Fruit fly (Drosophila melanogaster) whole organism, wandering third instar larva: ENCODE results near the gene mRpS33.

Source experiments
- Abd-B ChIP-seq: fragments of >200 bp; optimal IDR thresholded peaks from 2 replicates; lab custom pipeline; 2017; ENCODE audit warnings: missing biosample characterization, missing genetic modification characterization
- CG32264 ChIP-seq: fragments of 200-800 bp; sonication (Bioruptor generic); optimal IDR thresholded peaks from 2 replicates; lab custom pipeline; 2016; ENCODE audit warnings: missing biosample characterization, missing genetic modification characterization
- CG9705 ChIP-seq: fragments of 200-800 bp; sonication (Bioruptor generic); optimal IDR thresholded peaks from 2 replicates; lab custom pipeline; 2018; ENCODE audit warnings: missing biosample characterization, mild to moderate bottlenecking, missing genetic modification characterization
- CrebA ChIP-seq: fragments of 200-800 bp; sonication (Bioruptor generic); optimal IDR thresholded peaks from 2 replicates; lab custom pipeline; 2016; ENCODE audit warnings: missing biosample characterization, mild to moderate bottlenecking, missing genetic modification characterization, borderline replicate concordance
- Dfd ChIP-seq: fragments of >200 bp; optimal IDR thresholded peaks from 2 replicates; lab custom pipeline; 2017; ENCODE audit warnings: missing biosample characterization, missing genetic modification characterization
- Dif ChIP-seq: fragments of 200-275, 200-300 bp; sonication (Bioruptor generic); optimal IDR thresholded peaks from 2 replicates; lab custom pipeline; 2018; ENCODE audit warnings: missing biosample characterization, missing genetic modification characterization; ENCODE audit not compliant: partially characterized antibody
- GATAd ChIP-seq: sonication (Bioruptor generic); optimal IDR thresholded peaks from 2 replicates; lab custom pipeline; 2016; ENCODE audit warnings: missing biosample characterization, missing genetic modification characterization
- HLH106 ChIP-seq: fragments of 200-800 bp; optimal IDR thresholded peaks from 3 replicates; lab custom pipeline; 2019; ENCODE audit warnings: missing biosample characterization, mild to moderate bottlenecking, missing genetic modification characterization, moderate library complexity
- Hnf4 ChIP-seq: fragments of 200-800 bp; sonication (Bioruptor generic); optimal IDR thresholded peaks from 2 replicates; lab custom pipeline; 2016; ENCODE audit warnings: missing biosample characterization, mild to moderate bottlenecking, missing genetic modification characterization
- Hr78 ChIP-seq: fragments of >200 bp; optimal IDR thresholded peaks from 2 replicates; lab custom pipeline; 2017; ENCODE audit warnings: missing biosample characterization, missing genetic modification characterization
- Hr83 ChIP-seq: fragments of 200-300 bp; sonication (Bioruptor generic); optimal IDR thresholded peaks from 2 replicates; lab custom pipeline; 2016; ENCODE audit warnings: missing biosample characterization, mild to moderate bottlenecking, missing genetic modification characterization, moderate library complexity; ENCODE audit not compliant: poor library complexity, severe bottlenecking
- Jra ChIP-seq: sonication (Bioruptor generic); optimal IDR thresholded peaks from 2 replicates; lab custom pipeline; 2016; ENCODE audit warnings: missing biosample characterization, missing genetic modification characterization
- Mio ChIP-seq: sonication (Bioruptor generic); optimal IDR thresholded peaks from 2 replicates; lab custom pipeline; 2016; ENCODE audit warnings: missing biosample characterization, missing genetic modification characterization
- Myc ChIP-seq: fragments of >200 bp; optimal IDR thresholded peaks from 2 replicates; lab custom pipeline; 2017
- Rel ChIP-seq, 2 experiments: fragments of 200-800 bp; sonication (Bioruptor generic) in 1 of 2; optimal IDR thresholded peaks; 2 replicates in 1 of 2; 3 replicates in 1 of 2; lab custom pipeline; 2016 to 2019; ENCODE audit warnings: mild to moderate bottlenecking in 2 of 2, missing biosample characterization in 2 of 2, missing genetic modification characterization in 2 of 2, moderate library complexity in 1 of 2
- dl ChIP-seq, 2 experiments: fragments of 175-275, 200-275 bp in 1 of 2; fragments of 200-275 bp in 1 of 2; sonication (Bioruptor generic); optimal IDR thresholded peaks; lab custom pipeline; 2018; ENCODE audit warnings: mild to moderate bottlenecking in 2 of 2, missing biosample characterization in 2 of 2, missing genetic modification characterization in 2 of 2, moderate library complexity in 2 of 2; ENCODE audit not compliant: partially characterized antibody in 2 of 2, insufficient read depth in 1 of 2
- dmrt93B ChIP-seq: fragments of 200-800 bp; sonication (Bioruptor generic); optimal IDR thresholded peaks from 2 replicates; lab custom pipeline; 2018; ENCODE audit warnings: missing biosample characterization, mild to moderate bottlenecking, missing genetic modification characterization
- dsf ChIP-seq: sonication (Bioruptor generic); optimal IDR thresholded peaks from 2 replicates; lab custom pipeline; 2016; ENCODE audit warnings: missing biosample characterization, missing genetic modification characterization, borderline replicate concordance
- ey ChIP-seq: fragments of 200-800 bp; sonication (Bioruptor generic); optimal IDR thresholded peaks from 2 replicates; lab custom pipeline; 2016; ENCODE audit warnings: missing biosample characterization, missing genetic modification characterization
- foxo ChIP-seq, 2 experiments: fragments of 200-800 bp; sonication (Bioruptor generic); optimal IDR thresholded peaks; 2 replicates in 1 of 2; 3 replicates in 1 of 2; lab custom pipeline; 2016 to 2017; ENCODE audit warnings: missing biosample characterization in 2 of 2, missing genetic modification characterization in 2 of 2
- fru ChIP-seq: fragments of 200-800 bp; sonication (Bioruptor generic); optimal IDR thresholded peaks from 3 replicates; lab custom pipeline; 2016; ENCODE audit warnings: missing biosample characterization, mild to moderate bottlenecking, missing genetic modification characterization
- h ChIP-seq: fragments of 200-800 bp; sonication (Bioruptor generic); optimal IDR thresholded peaks from 3 replicates; lab custom pipeline; 2016; ENCODE audit warnings: missing biosample characterization, mild to moderate bottlenecking, missing genetic modification characterization
- jim ChIP-seq: fragments of 175-275, 200-325 bp; sonication (Bioruptor generic); optimal IDR thresholded peaks from 2 replicates; lab custom pipeline; 2016; ENCODE audit warnings: missing biosample characterization, mild to moderate bottlenecking, missing genetic modification characterization
- pan ChIP-seq: fragments of >200 bp; optimal IDR thresholded peaks from 2 replicates; lab custom pipeline; 2017
- psq ChIP-seq: fragments of 200-800 bp; sonication (Bioruptor generic); optimal IDR thresholded peaks from 3 replicates; lab custom pipeline; 2017; ENCODE audit warnings: missing biosample characterization, mild to moderate bottlenecking, missing genetic modification characterization, moderate library complexity
- sage ChIP-seq: fragments of 200-800 bp; sonication (Bioruptor generic); optimal IDR thresholded peaks from 2 replicates; lab custom pipeline; 2016; ENCODE audit warnings: missing biosample characterization, mild to moderate bottlenecking, missing genetic modification characterization
- sv ChIP-seq: fragments of 200-800 bp; sonication (Bioruptor generic); optimal IDR thresholded peaks from 3 replicates; lab custom pipeline; 2016; ENCODE audit warnings: missing biosample characterization, missing genetic modification characterization
- usp ChIP-seq: fragments of >200 bp; optimal IDR thresholded peaks from 2 replicates; lab custom pipeline; 2017; ENCODE audit warnings: missing biosample characterization, missing genetic modification characterization
- woc ChIP-seq: sonication (Bioruptor generic); optimal IDR thresholded peaks from 2 replicates; lab custom pipeline; 2016; ENCODE audit warnings: missing biosample characterization, mild to moderate bottlenecking, missing genetic modification characterization

Gene mRpS33

dm6 chr3R:16476472-16476871 is 40.1 kb upstream of the mRpS33 start:
- no peak for TF ChIP-seq Mio (GFP tag; lab: Kevin White, UChicago)
- no peak for TF ChIP-seq GATAd
- no peak for TF ChIP-seq pan (lab: Kevin White, UChicago)
- TF ChIP-seq psq (GFP tag; lab: Kevin White, UChicago), result no peak
- no peak for TF ChIP-seq dmrt93B (GFP tag; lab: Kevin White, UChicago)
- TF ChIP-seq CG9705 (GFP tag; lab: Kevin White, UChicago), result no peak
- TF ChIP-seq Abd-B (GFP tag; lab: Kevin White, UChicago), result no peak
- TF ChIP-seq Dfd (GFP tag; lab: Kevin White, UChicago), result no peak
- TF ChIP-seq Hr78 (GFP tag; lab: Kevin White, UChicago), result no peak
- TF ChIP-seq woc (GFP tag; lab: Kevin White, UChicago), result no peak
- no peak for TF ChIP-seq Dif (GFP tag; lab: Kevin White, UChicago)
- no peak for TF ChIP-seq usp (GFP tag; lab: Kevin White, UChicago)
- no peak for TF ChIP-seq sage (GFP tag; lab: Kevin White, UChicago)
- TF ChIP-seq ey, result no peak
- TF ChIP-seq Myc, result no peak
- TF ChIP-seq, all 38 proteins: peak for 0

dm6 chr3R:16472301-16472700 is 35.9 kb upstream of the mRpS33 start, which contains the start of gene Gyc89Da:
Gyc89Da (plus strand) TSS chr3R:16472601.
- TF ChIP-seq Rel (GFP tag; optimal IDR thresholded peaks at IDR 0.05; lab: Kevin White, UChicago), result no peak
- no peak for TF ChIP-seq Rel (tag; optimal IDR thresholded peaks at IDR 0.05; lab: Kevin White, UChicago)
- no peak for TF ChIP-seq dmrt93B (GFP tag; lab: Kevin White, UChicago)
- no peak for TF ChIP-seq Hnf4
- no peak for TF ChIP-seq Jra (GFP tag; lab: Kevin White, UChicago)
- TF ChIP-seq dl (GFP tag; optimal IDR thresholded peaks at IDR 0.05; lab: Kevin White, UChicago; ENCODE audit: insufficient read depth in 1 of 2, partially characterized antibody in 2 of 2), result no peak
- no peak for TF ChIP-seq CG32264 (GFP tag; lab: Kevin White, UChicago)
- no peak for TF ChIP-seq GATAd
- no peak for TF ChIP-seq Mio (GFP tag; lab: Kevin White, UChicago)
- no peak for TF ChIP-seq Abd-B (GFP tag; lab: Kevin White, UChicago)
- TF ChIP-seq sv (GFP tag; lab: Kevin White, UChicago), result no peak
- no peak for TF ChIP-seq foxo (GFP tag; optimal IDR thresholded peaks at IDR 0.05; lab: Kevin White, UChicago)
- no peak for TF ChIP-seq dsf (GFP tag; lab: Kevin White, UChicago)
- TF ChIP-seq, all 38 proteins: peak for 0

dm6 chr3R:16469501-16470263 is 33.3 kb upstream of the mRpS33 start, which contains the start of the genes CG42232 and CSN5:
CG42232 (minus strand) TSS chr3R:16469663.
CSN5 (plus strand) TSS chr3R:16470099.
- TF ChIP-seq psq (GFP tag; lab: Kevin White, UChicago), result peak; percentile 52
- no peak for TF ChIP-seq CrebA (GFP tag; lab: Kevin White, UChicago)
- peak; percentile 23 for TF ChIP-seq dsf (GFP tag; lab: Kevin White, UChicago)
- TF ChIP-seq sage (GFP tag; lab: Kevin White, UChicago), result no peak
- peak; percentile 58 for TF ChIP-seq Hr83
- TF ChIP-seq CG9705 (GFP tag; lab: Kevin White, UChicago), result peak; percentile 44

- TF ChIP-seq Jra (GFP tag; lab: Kevin White, UChicago), result no peak
- TF ChIP-seq h (GFP tag; lab: Kevin White, UChicago), result no peak
- no peak for TF ChIP-seq jim
- no peak for TF ChIP-seq woc (GFP tag; lab: Kevin White, UChicago)
- TF ChIP-seq sv (GFP tag; lab: Kevin White, UChicago), result no peak
- no peak for TF ChIP-seq foxo (GFP tag; optimal IDR thresholded peaks at IDR 0.05; lab: Kevin White, UChicago)
Measured at dm6 chr3R:16468556-16468955, 32.2 kb upstream of the mRpS33 start.

dm6 chr3R:16456607-16457006 is 20.2 kb upstream of the mRpS33 start:
- TF ChIP-seq Hnf4, result no peak
- no peak for TF ChIP-seq fru (GFP tag; lab: Kevin White, UChicago)
- TF ChIP-seq HLH106, result no peak
- TF ChIP-seq usp (GFP tag; lab: Kevin White, UChicago), result no peak
- TF ChIP-seq Rel (GFP tag; optimal IDR thresholded peaks at IDR 0.05; lab: Kevin White, UChicago), result no peak
- TF ChIP-seq Rel (tag; optimal IDR thresholded peaks at IDR 0.05; lab: Kevin White, UChicago), result no peak
